Fruit fly (Drosophila melanogaster) Kc167 (cell line): ENCODE results near the gene mRpL49.

Experiments
- h ChIP-seq: fragments of >200 bp; optimal IDR thresholded peaks from 3 replicates; lab custom pipeline; 2018; ENCODE audit warnings: missing external identifiers
- psq ChIP-seq: fragments of >200 bp; optimal IDR thresholded peaks from 2 replicates; lab custom pipeline; 2017; ENCODE audit warnings: missing external identifiers
- ttk ChIP-seq: sonication (Bioruptor generic); optimal IDR thresholded peaks from 2 replicates; lab custom pipeline; 2017; ENCODE audit warnings: missing external identifiers

dm6 chrX:12957412-12957895 is 50.5 kb downstream of the mRpL49 start, which contains the start of gene hec:
- no peak for TF ChIP-seq psq (lab: Kevin White, UChicago)
- no peak for TF ChIP-seq ttk (lab: Kevin White, UChicago)
- TF ChIP-seq h (lab: Kevin White, UChicago) = no peak
